ENCODE assay signal across 1 fruit fly cellular context in the genomic region with DNA sequence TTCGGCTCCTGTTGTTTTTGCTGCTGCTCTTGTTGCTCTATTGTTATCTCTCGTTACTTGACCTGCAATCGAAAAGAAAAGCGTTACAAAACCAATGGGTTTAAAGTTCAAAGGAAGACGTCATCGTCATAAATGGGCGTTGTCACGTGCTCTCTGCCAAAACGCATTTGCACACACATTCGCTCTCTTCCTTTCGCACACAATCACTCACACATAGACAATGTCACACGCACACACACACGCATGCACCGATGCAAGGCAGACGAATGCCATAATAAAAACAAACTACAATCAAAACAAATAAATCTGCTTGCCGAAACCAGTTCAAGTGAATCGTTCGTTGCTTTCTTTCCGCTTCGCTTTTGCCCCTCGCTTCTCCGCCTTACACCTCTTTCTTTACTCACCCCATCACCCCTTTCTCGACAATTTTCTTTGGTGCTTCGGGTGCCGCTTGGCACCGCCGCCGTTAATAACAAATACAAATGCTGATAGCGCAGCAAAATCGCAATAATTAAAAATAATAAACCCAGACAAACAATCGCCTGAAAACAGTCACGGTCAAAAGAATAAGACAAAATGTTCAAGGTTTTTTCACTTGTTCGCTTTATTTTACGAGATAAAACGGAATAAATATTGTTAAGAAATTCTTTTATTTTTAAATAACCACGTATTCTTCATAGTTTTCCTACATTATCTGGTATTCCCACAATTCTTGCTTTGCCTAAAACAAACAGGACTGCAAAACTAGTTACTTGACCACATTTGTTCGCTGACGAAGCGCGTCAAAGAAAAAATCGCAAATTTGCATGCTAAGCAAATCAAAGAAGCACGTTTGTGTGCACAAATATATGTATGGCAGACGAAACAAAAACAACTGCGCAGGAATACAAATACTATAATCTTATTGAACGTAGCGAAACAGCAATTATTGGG.
A peak's percentile ranks its signal among the peaks of the same experiment; 100 is the strongest.
TF ChIP-seq lines count a peak whose summit lies in the region.

No protein-coding gene starts in this region.

TF ChIP-seq in whole organism, embryonic, 481 proteins besides CTCF, POLR2A, EP300 and RAD21 (continued from another document):
- TF ChIP-seq CG17328 (GFP tag; IDR thresholded peaks at IDR 0.05; lab: Robert Waterston, UW) (0 out of 2 replicates have a peak, but pooled peaks have one; percentile 7), Max (GFP tag; optimal IDR thresholded peaks at IDR 0.05; lab: Kevin White, UChicago) (peak; percentile 12), cg (GFP tag; optimal IDR thresholded peaks at IDR 0.05; lab: Kevin White, UChicago) (peak; percentile 72), CG10979 (tag; optimal IDR thresholded peaks at IDR 0.05; lab: Kevin White, UChicago) (peak; percentile 19), eve (GFP tag; optimal IDR thresholded peaks at IDR 0.05; lab: Kevin White, UChicago) (no peak), CG18011 (GFP tag; optimal IDR thresholded peaks at IDR 0.05; lab: Kevin White, UChicago) (peak; percentile 35), CG17359 (tag; optimal IDR thresholded peaks at IDR 0.05; lab: Kevin White, UChicago) (peak; percentile 24), CG8388 (GFP tag; optimal IDR thresholded peaks at IDR 0.05; lab: Kevin White, UChicago) (peak; percentile 18), CG18476 (GFP tag; optimal IDR thresholded peaks at IDR 0.05; lab: Kevin White, UChicago) (peak; percentile 12), Ssrp (tag; optimal IDR thresholded peaks at IDR 0.05; lab: Kevin White, UChicago) (peak; percentile 22), Deaf1 (tag; optimal IDR thresholded peaks at IDR 0.05; lab: Kevin White, UChicago) (no peak), Dip3 (GFP tag; optimal IDR thresholded peaks at IDR 0.05; lab: Kevin White, UChicago) (peak; percentile 2), CG9727 (GFP tag; optimal IDR thresholded peaks at IDR 0.05; lab: Kevin White, UChicago) (peak; percentile 58), Six4 (GFP tag; optimal IDR thresholded peaks at IDR 0.05; lab: Kevin White, UChicago) (no peak), CG11560 (tag; IDR thresholded peaks at IDR 0.05; lab: Robert Waterston, UW) (no peak), CG1603 (tag; optimal IDR thresholded peaks at IDR 0.05; lab: Kevin White, UChicago) (no peak), CG34224 (GFP tag; IDR thresholded peaks at IDR 0.05; lab: Robert Waterston, UW; ENCODE audit: partially characterized antibody) (no peak), bab2 (GFP tag; optimal IDR thresholded peaks at IDR 0.05; lab: Kevin White, UChicago) (peak; percentile 24), CG4360 (GFP tag; IDR thresholded peaks at IDR 0.05; lab: Robert Waterston, UW) (0 out of 2 replicates have a peak, but pooled peaks have one; percentile 34), CG7556 (GFP tag; optimal IDR thresholded peaks at IDR 0.05; lab: Kevin White, UChicago) (peak; percentile 43), CG9817 (tag; optimal IDR thresholded peaks at IDR 0.05; lab: Kevin White, UChicago) (no peak), CG12236 (GFP tag; optimal IDR thresholded peaks at IDR 0.05; lab: Kevin White, UChicago) (no peak), Drgx (GFP tag; IDR thresholded peaks at IDR 0.05; lab: Robert Waterston, UW) (peak; percentile 79), Vsx1 (GFP tag; optimal IDR thresholded peaks at IDR 0.05; lab: Kevin White, UChicago) (no peak), CG11696 (GFP tag; IDR thresholded peaks at IDR 0.05; lab: Robert Waterston, UW) (peak; percentile 71; the same call in 1 of the 2 replicates), vnd (GFP tag; IDR thresholded peaks at IDR 0.05; lab: Robert Waterston, UW; ENCODE audit: partially characterized antibody) (no peak), CG3065 (GFP tag; optimal IDR thresholded peaks at IDR 0.05; lab: Kevin White, UChicago) (no peak), HLH54F (GFP tag; optimal IDR thresholded peaks at IDR 0.05; lab: Kevin White, UChicago) (peak; percentile 17), CG6813 (GFP tag; optimal IDR thresholded peaks at IDR 0.05; lab: Kevin White, UChicago) (no peak), Hr39 (optimal IDR thresholded peaks at IDR 0.05; lab: Kevin White, UChicago) (no peak), dpn (GFP tag; optimal IDR thresholded peaks at IDR 0.05; lab: Kevin White, UChicago) (peak in 1 of 2 experiments; percentile 21), Hsf (GFP tag; optimal IDR thresholded peaks at IDR 0.05; lab: Kevin White, UChicago) (peak; percentile 15), CG6765 (GFP tag; optimal IDR thresholded peaks at IDR 0.05; lab: Kevin White, UChicago) (peak; percentile 38), CG12155 (GFP tag; optimal IDR thresholded peaks at IDR 0.05; lab: Kevin White, UChicago) (peak; percentile 26), wdn (GFP tag; IDR thresholded peaks at IDR 0.05; lab: Robert Waterston, UW) (no peak), CG7786 (GFP tag; optimal IDR thresholded peaks at IDR 0.05; lab: Kevin White, UChicago) (peak; percentile 31), dmrt11E (tag; optimal IDR thresholded peaks at IDR 0.05; lab: Kevin White, UChicago) (peak; percentile 11), CG9437 (GFP tag; optimal IDR thresholded peaks at IDR 0.05; lab: Kevin White, UChicago) (no peak)
